Fruit fly (Drosophila melanogaster) whole organism, embryonic: ENCODE results near the gene CG17190.

Experiments
- CG13775 ChIP-seq: fragments of 200-800 bp; sonication (Bioruptor generic); optimal IDR thresholded peaks from 3 replicates; lab custom pipeline; 2017; ENCODE audit warnings: missing biosample characterization, mild to moderate bottlenecking, missing genetic modification characterization
- CG1832 ChIP-seq: fragments of 200-800 bp; sonication (Bioruptor generic); optimal IDR thresholded peaks from 2 replicates; lab custom pipeline; 2017; ENCODE audit warnings: missing biosample characterization, mild to moderate bottlenecking, missing genetic modification characterization, inconsistent platforms
- CG2120 ChIP-seq: fragments of 200-800 bp; sonication (Bioruptor generic); optimal IDR thresholded peaks from 3 replicates; lab custom pipeline; 2016; ENCODE audit warnings: missing biosample characterization, missing genetic modification characterization
- Tbp ChIP-seq: fragments of >200 bp; optimal IDR thresholded peaks from 2 replicates; lab custom pipeline; 2018; ENCODE audit warnings: missing biosample characterization, missing genetic modification characterization
- Vsx1 ChIP-seq: fragments of 200-800 bp; sonication (Bioruptor generic); optimal IDR thresholded peaks from 2 replicates; lab custom pipeline; 2017; ENCODE audit warnings: missing biosample characterization, mild to moderate bottlenecking, missing genetic modification characterization, missing genetic modification reagents
- eyg ChIP-seq: fragments of 200-800 bp; sonication (Bioruptor generic); optimal IDR thresholded peaks from 3 replicates; lab custom pipeline; 2016; ENCODE audit warnings: missing biosample characterization, missing genetic modification characterization
- jing ChIP-seq: fragments of 200-800 bp; sonication (Bioruptor generic); optimal IDR thresholded peaks from 2 replicates; lab custom pipeline; 2018; ENCODE audit warnings: missing biosample characterization, mild to moderate bottlenecking, missing genetic modification characterization
- pan ChIP-seq, 4 experiments: fragments of >200 bp in 3 of 4; fragments of 200-800 bp in 1 of 4; sonication (Bioruptor generic) in 1 of 4; optimal IDR thresholded peaks in 3 of 4; IDR thresholded peaks in 1 of 4; 2 replicates each; pipeline versions ENCODE4 v1.3.6 to Lab custom; 2017 to 2022; ENCODE audit warnings: missing biosample characterization in 2 of 4, missing genetic modification characterization in 2 of 4, mixed read lengths in 1 of 4

DNA sequence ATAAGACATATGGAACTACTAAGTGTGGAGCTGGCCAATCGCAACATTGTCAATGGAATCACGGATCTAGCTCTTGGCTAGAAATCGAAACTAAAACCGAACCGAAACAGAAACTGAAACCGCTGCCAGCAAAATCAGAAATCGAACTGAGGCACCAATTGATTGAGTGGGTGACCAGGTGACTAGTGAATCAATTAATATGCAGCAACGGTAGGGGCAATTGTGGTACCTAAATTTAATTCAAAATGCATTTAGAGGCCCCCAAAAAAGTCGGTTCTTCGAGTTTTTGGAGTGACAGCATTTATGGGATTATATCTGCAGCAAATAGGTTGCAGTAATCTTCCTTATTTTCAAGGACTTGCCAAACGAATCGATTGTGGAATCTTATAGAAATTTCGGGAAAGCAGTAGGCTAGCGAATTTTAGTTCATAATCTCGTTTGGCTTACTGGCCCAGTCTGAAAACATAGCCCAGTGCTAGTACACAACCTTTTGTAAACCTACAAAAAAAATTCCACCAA is at the start of gene CG17190, which contains the start of gene CG4836:
- TF ChIP-seq eyg (GFP tag; lab: Kevin White, UChicago): no peak
- no peak for TF ChIP-seq CG13775 (GFP tag; lab: Kevin White, UChicago)
- no peak for TF ChIP-seq jing
- no peak for TF ChIP-seq Vsx1 (GFP tag; lab: Kevin White, UChicago)
- TF ChIP-seq Tbp: no peak
- no peak for TF ChIP-seq CG2120 (GFP tag; lab: Kevin White, UChicago)
- TF ChIP-seq pan (optimal IDR thresholded peaks at IDR 0.05; lab: Kevin White, UChicago): no peak
- no peak for TF ChIP-seq pan (GFP tag; optimal IDR thresholded peaks at IDR 0.05 in 1 of 2, IDR thresholded peaks at IDR 0.05 in 1 of 2)
- TF ChIP-seq CG1832 (GFP tag; lab: Kevin White, UChicago): no peak
